Worm (Caenorhabditis elegans) whole organism, L4 larva: ENCODE data around the gene B0244.7.
A peak's percentile ranks its signal among the peaks of the same experiment; 100 is the strongest.

Experiments used
- F10B5.3 ChIP-seq: sonication (generic microtip); optimal IDR thresholded peaks from 2 replicates; lab custom pipeline; 2016; ENCODE audit warnings: mild to moderate bottlenecking, missing genetic modification characterization, missing compliant biosample characterization
- F44E2.7 ChIP-seq: fragments of 200-800 bp; sonication (Bioruptor generic); IDR thresholded peaks from 2 replicates; pipeline ENCODE4 v2.1.2; 2022; ENCODE audit warnings: missing genetic modification characterization, missing compliant biosample characterization
- T20F7.1 ChIP-seq: fragments of 200-800 bp; sonication (Bioruptor generic); optimal IDR thresholded peaks from 2 replicates; lab custom pipeline; 2018; ENCODE audit warnings: mild to moderate bottlenecking, missing genetic modification characterization, missing compliant biosample characterization
- T26A8.4 ChIP-seq: fragments of 200-800 bp; sonication (Bioruptor generic); IDR thresholded peaks from 2 replicates; pipeline ENCODE4 v1.3.6; 2022; ENCODE audit warnings: missing genetic modification characterization, missing compliant biosample characterization
- ZK546.5 ChIP-seq, 2 experiments: sonication (generic microtip); optimal IDR thresholded peaks; 2 replicates each; lab custom pipeline; 2017; ENCODE audit warnings: missing biosample characterization in 2 of 2, missing genetic modification characterization in 2 of 2
- aha-1 ChIP-seq: fragments of 150-350 bp; peaks from one replicate; lab custom pipeline; 2014; ENCODE audit warnings: missing biosample characterization, missing genetic modification characterization
- aly-2 ChIP-seq: sonication (generic microtip); optimal IDR thresholded peaks from 2 replicates; lab custom pipeline; 2018; ENCODE audit warnings: missing biosample characterization, missing genetic modification characterization
- arid-1 ChIP-seq: fragments of 200-800 bp; sonication (Bioruptor generic); conservative IDR thresholded peaks from 2 replicates; pipeline ENCODE4 v1.3.6; 2022; ENCODE audit warnings: missing genetic modification reagents, missing genetic modification characterization, missing compliant biosample characterization
- daf-16 ChIP-seq, 3 experiments: sonication (generic microtip); optimal IDR thresholded peaks; 2 replicates each; lab custom pipeline; 2016 to 2017; ENCODE audit warnings: missing genetic modification characterization in 3 of 3, missing genetic modification reagents in 3 of 3, mild to moderate bottlenecking in 2 of 3, missing compliant biosample characterization in 2 of 3, missing biosample characterization in 1 of 3, moderate library complexity in 1 of 3
- dmd-6 ChIP-seq: fragments of 200-800 bp; sonication (Bioruptor generic); IDR thresholded peaks from 2 replicates; pipeline ENCODE4 v1.3.6; 2022; ENCODE audit warnings: missing genetic modification reagents, missing genetic modification characterization, missing compliant biosample characterization
- dpl-1 ChIP-seq: fragments of 150-350 bp; optimal IDR thresholded peaks from 2 replicates; lab custom pipeline; 2014; ENCODE audit warnings: missing biosample characterization, missing genetic modification reagents, missing genetic modification characterization
- duxl-1 ChIP-seq: sonication (generic microtip); optimal IDR thresholded peaks from 2 replicates; lab custom pipeline; 2016; ENCODE audit warnings: mild to moderate bottlenecking, missing genetic modification characterization, moderate library complexity, missing compliant biosample characterization; ENCODE audit not compliant: poor library complexity
- dve-1 ChIP-seq: sonication (generic microtip); optimal IDR thresholded peaks from 2 replicates; lab custom pipeline; 2017; ENCODE audit warnings: antibody characterized with exemption, mild to moderate bottlenecking, missing genetic modification characterization, missing compliant biosample characterization; ENCODE audit not compliant: insufficient read depth
- egl-43 ChIP-seq: fragments of 200-800 bp; sonication (Bioruptor generic); IDR thresholded peaks from 2 replicates; pipeline ENCODE4 v1.3.6; 2022; ENCODE audit warnings: missing genetic modification reagents, missing genetic modification characterization, missing compliant biosample characterization
- fkh-10 ChIP-seq: fragments of 150-350 bp; optimal IDR thresholded peaks from 2 replicates; lab custom pipeline; 2014; ENCODE audit warnings: missing biosample characterization, missing genetic modification reagents, missing genetic modification characterization
- fos-1 ChIP-seq: fragments of 150-350 bp; optimal IDR thresholded peaks from 2 replicates; lab custom pipeline; 2014; ENCODE audit warnings: missing biosample characterization, missing genetic modification characterization
- hlh-11 ChIP-seq: fragments of 200-800 bp; sonication (Bioruptor generic); optimal IDR thresholded peaks from 2 replicates; lab custom pipeline; 2018; ENCODE audit warnings: mild to moderate bottlenecking, missing genetic modification characterization, missing compliant biosample characterization
- hlh-30 ChIP-seq: sonication (generic microtip); optimal IDR thresholded peaks from 2 replicates; lab custom pipeline; 2017; ENCODE audit warnings: antibody characterized with exemption, mild to moderate bottlenecking, missing genetic modification characterization, missing compliant biosample characterization; ENCODE audit not compliant: insufficient read depth
- hmg-1.1 ChIP-seq: fragments of 200-800 bp; sonication (Bioruptor generic); IDR thresholded peaks from 2 replicates; pipeline ENCODE4 v1.3.6; 2022; ENCODE audit warnings: missing genetic modification reagents, missing genetic modification characterization, missing compliant biosample characterization
- jun-1 ChIP-seq: fragments of 150-350 bp; optimal IDR thresholded peaks from 2 replicates; lab custom pipeline; 2014; ENCODE audit warnings: missing biosample characterization, missing genetic modification reagents, missing genetic modification characterization
- lin-29 ChIP-seq: fragments of 200-800 bp; sonication (Bioruptor generic); IDR thresholded peaks from 2 replicates; pipeline ENCODE4 v1.3.6; 2022; ENCODE audit warnings: missing genetic modification reagents, missing genetic modification characterization, missing compliant biosample characterization
- lir-3 ChIP-seq: sonication (generic microtip); optimal IDR thresholded peaks from 2 replicates; lab custom pipeline; 2016; ENCODE audit warnings: mild to moderate bottlenecking, missing genetic modification characterization, missing compliant biosample characterization
- madf-9 ChIP-seq: fragments of 200-800 bp; sonication (Bioruptor generic); conservative IDR thresholded peaks from 2 replicates; pipeline ENCODE4 v1.3.6; 2022; ENCODE audit warnings: missing genetic modification reagents, missing genetic modification characterization, missing compliant biosample characterization
- mep-1 ChIP-seq: fragments of 150-350 bp; sonication (generic microtip); optimal IDR thresholded peaks from 3 replicates; lab custom pipeline; 2014; ENCODE audit warnings: missing biosample characterization, missing genetic modification characterization
- mes-2 ChIP-seq: sonication (generic microtip); optimal IDR thresholded peaks from 2 replicates; lab custom pipeline; 2016; ENCODE audit warnings: missing genotype, mild to moderate bottlenecking, missing genetic modification characterization, missing compliant biosample characterization; ENCODE audit not compliant: poor library complexity, severe bottlenecking
- nhr-11 ChIP-seq: fragments of 150-350 bp; optimal IDR thresholded peaks from 2 replicates; lab custom pipeline; 2014; ENCODE audit warnings: missing biosample characterization, missing genetic modification characterization
- nhr-111 ChIP-seq: fragments of 200-800 bp; sonication (Bioruptor generic); optimal IDR thresholded peaks from 2 replicates; lab custom pipeline; 2018; ENCODE audit warnings: mild to moderate bottlenecking, missing genetic modification characterization, missing compliant biosample characterization
- nhr-237 ChIP-seq: sonication (generic microtip); optimal IDR thresholded peaks from 2 replicates; lab custom pipeline; 2017; ENCODE audit warnings: missing biosample characterization, missing genetic modification characterization
- nhr-28 ChIP-seq: fragments of 150-350 bp; optimal IDR thresholded peaks from 2 replicates; lab custom pipeline; 2014; ENCODE audit warnings: missing biosample characterization, missing genetic modification characterization
- nhr-41 ChIP-seq: fragments of 200-800 bp; sonication (Bioruptor generic); IDR thresholded peaks from 2 replicates; pipeline ENCODE4 v1.3.6; 2022; ENCODE audit warnings: missing genetic modification reagents, missing genetic modification characterization, missing compliant biosample characterization
- nhr-42 ChIP-seq: fragments of 200-800 bp; sonication (Bioruptor generic); IDR thresholded peaks from 2 replicates; pipeline ENCODE4 v1.3.6; 2022; ENCODE audit warnings: missing genetic modification characterization, missing compliant biosample characterization
- nhr-48 ChIP-seq: sonication (generic microtip); optimal IDR thresholded peaks from 2 replicates; lab custom pipeline; 2016; ENCODE audit warnings: mild to moderate bottlenecking, missing genetic modification characterization, missing compliant biosample characterization
- nhr-6 ChIP-seq: fragments of 150-350 bp; optimal IDR thresholded peaks from 2 replicates; lab custom pipeline; 2014; ENCODE audit warnings: missing biosample characterization, missing genetic modification characterization
- nhr-76 ChIP-seq: fragments of 150-350 bp; optimal IDR thresholded peaks from 2 replicates; lab custom pipeline; 2014; ENCODE audit warnings: missing biosample characterization, missing genetic modification characterization
- nhr-77 ChIP-seq: fragments of 150-350 bp; optimal IDR thresholded peaks from 2 replicates; lab custom pipeline; 2014; ENCODE audit warnings: missing biosample characterization, missing genetic modification characterization
- php-3 ChIP-seq: fragments of 200-800 bp; sonication (Bioruptor generic); IDR thresholded peaks from 2 replicates; pipeline ENCODE4 v1.3.6; 2022; ENCODE audit warnings: missing genetic modification reagents, missing genetic modification characterization, missing compliant biosample characterization
- pqm-1 ChIP-seq: sonication (generic microtip); optimal IDR thresholded peaks from 2 replicates; lab custom pipeline; 2017; ENCODE audit warnings: missing biosample characterization, missing genetic modification characterization
- saeg-2 ChIP-seq: fragments of 200-800 bp; sonication (Bioruptor generic); IDR thresholded peaks from 2 replicates; pipeline ENCODE4 v1.3.6; 2022; ENCODE audit warnings: missing genetic modification reagents, missing genetic modification characterization, missing compliant biosample characterization
- snpc-4 ChIP-seq: fragments of 150-350 bp; optimal IDR thresholded peaks from 2 replicates; lab custom pipeline; 2014; ENCODE audit warnings: missing biosample characterization, missing genetic modification characterization
- spr-1 ChIP-seq: sonication (generic microtip); optimal IDR thresholded peaks from 2 replicates; lab custom pipeline; 2016; ENCODE audit warnings: mild to moderate bottlenecking, missing genetic modification characterization, missing compliant biosample characterization
- spr-3 ChIP-seq: fragments of 200-800 bp; sonication (Bioruptor generic); optimal IDR thresholded peaks from 2 replicates; lab custom pipeline; 2018; ENCODE audit warnings: mild to moderate bottlenecking, missing genetic modification characterization, missing compliant biosample characterization
- tag-97 ChIP-seq: fragments of 200-800 bp; sonication (Bioruptor generic); IDR thresholded peaks from 2 replicates; pipeline ENCODE4 v1.3.6; 2022; ENCODE audit warnings: missing genetic modification characterization, missing compliant biosample characterization
- unc-39 ChIP-seq: sonication (generic microtip); optimal IDR thresholded peaks from 2 replicates; lab custom pipeline; 2017; ENCODE audit warnings: missing biosample characterization, missing genetic modification characterization
- unc-62 ChIP-seq, 3 experiments: fragments of 150-350 bp in 1 of 3; sonication (generic microtip); optimal IDR thresholded peaks in 2 of 3; peaks in 1 of 3; 1 replicate in 1 of 3; 2 replicates in 2 of 3; lab custom pipeline; 2014 to 2017; ENCODE audit warnings: missing biosample characterization in 3 of 3, missing genetic modification characterization in 3 of 3, missing genetic modification reagents in 3 of 3, missing genotype in 1 of 3
- zag-1 ChIP-seq: fragments of 150-350 bp; optimal IDR thresholded peaks from 2 replicates; lab custom pipeline; 2014; ENCODE audit warnings: missing biosample characterization, missing genetic modification characterization
- zip-11 ChIP-seq: fragments of 200-800 bp; sonication (Bioruptor generic); IDR thresholded peaks from 2 replicates; pipeline ENCODE4 v1.3.6; 2022; ENCODE audit warnings: missing genetic modification characterization, missing compliant biosample characterization
- ztf-11 ChIP-seq: fragments of 150-350 bp; optimal IDR thresholded peaks from 2 replicates; lab custom pipeline; 2014; ENCODE audit warnings: missing biosample characterization, missing genetic modification characterization

The B0244.7 gene

DNA sequence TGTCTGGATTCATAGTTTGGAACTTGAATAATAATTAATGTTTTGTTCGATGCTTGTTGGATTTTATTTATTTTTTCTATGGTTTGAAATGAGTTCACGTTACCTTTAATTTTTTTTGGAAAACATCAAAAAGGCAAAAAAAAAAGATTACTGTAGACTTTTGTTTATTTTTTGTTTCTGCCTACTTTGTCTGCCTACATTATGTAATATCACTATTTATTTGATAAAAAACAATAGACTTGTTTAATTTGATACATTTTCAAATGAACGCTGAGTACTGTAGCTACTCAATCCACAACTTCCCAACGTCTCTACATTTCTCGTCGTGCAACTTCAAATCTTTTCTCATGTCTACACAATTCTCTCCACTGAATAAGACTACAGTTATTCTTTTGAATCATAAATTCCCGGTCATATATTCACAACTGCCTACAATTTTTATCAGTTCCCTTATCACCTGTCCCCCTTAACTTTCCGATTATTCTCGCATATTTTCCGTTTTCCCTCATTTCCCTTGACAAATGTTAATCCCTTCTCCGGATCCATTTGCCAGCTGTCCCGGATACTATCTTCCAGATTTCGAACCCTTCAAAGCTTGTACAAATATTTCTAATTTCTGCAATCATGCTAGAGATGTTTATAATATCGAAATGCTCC lies at the start of gene B0244.7, which contains the start of gene B0244.9:
B0244.7 (plus strand) TSS at position 522 of the 657 bp plus-strand sequence.
B0244.9 (minus strand) TSS at position 51 of the 657 bp plus-strand sequence.
- peak; percentile 56 for TF ChIP-seq pqm-1 (tag; lab: Kevin White, UChicago)
- TF ChIP-seq nhr-28: peak; percentile 62
- no peak for TF ChIP-seq nhr-76 (tag; lab: Kevin White, UChicago)
- TF ChIP-seq egl-43 (GFP tag; lab: Robert Waterston, UW): no peak
- no peak for TF ChIP-seq spr-1 (tag; lab: Kevin White, UChicago)
- no peak for TF ChIP-seq hlh-30 (tag; lab: Kevin White, UChicago)

DNA sequence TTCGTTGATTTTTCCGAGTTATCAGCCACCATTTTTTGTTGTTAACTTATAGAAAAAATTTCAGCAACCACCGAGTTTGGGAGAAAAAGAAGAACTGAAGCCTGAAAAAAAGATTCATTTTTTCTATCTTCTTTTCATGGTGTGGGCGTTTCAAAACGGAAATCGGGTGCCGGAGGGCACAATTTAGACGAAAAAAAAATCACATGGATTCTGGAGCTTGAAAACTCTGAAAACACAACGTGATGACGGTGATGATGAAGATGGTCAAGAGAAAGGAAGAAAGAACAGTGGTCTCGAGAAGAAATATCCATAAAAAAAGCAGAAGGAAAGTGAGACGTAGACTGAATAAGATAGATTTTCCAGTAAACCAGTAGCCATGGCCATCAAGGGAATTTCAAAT lies 47.3 kb upstream of the B0244.7 start, which contains the start of gene rcan-1:
rcan-1 (minus strand) TSS at position 101 of the 400 bp plus-strand sequence.
- TF ChIP-seq daf-16 (GFP tag; optimal IDR thresholded peaks at IDR 0.05; lab: Kevin White, UChicago) (no peak), daf-16 (tag; optimal IDR thresholded peaks at IDR 0.05; lab: Kevin White, UChicago) (no peak), mes-2 (no peak), nhr-11 (no peak), jun-1 (tag; lab: Kevin White, UChicago) (no peak), nhr-42 (GFP tag; lab: Robert Waterston, UW) (no peak), tag-97 (GFP tag; lab: Robert Waterston, UW) (no peak), ztf-11 (tag; lab: Kevin White, UChicago) (no peak), zag-1 (no peak), F10B5.3 (tag; lab: Kevin White, UChicago) (no peak), mep-1 (no peak), hlh-11 (tag; lab: Kevin White, UChicago) (no peak), F44E2.7 (no peak), saeg-2 (no peak), aly-2 (tag; lab: Kevin White, UChicago) (no peak), arid-1 (GFP tag; lab: Robert Waterston, UW) (no peak), T26A8.4 (GFP tag; lab: Robert Waterston, UW) (no peak), unc-39 (no peak), fos-1 (tag; lab: Kevin White, UChicago) (no peak), nhr-237 (tag; lab: Kevin White, UChicago) (no peak)
- TF ChIP-seq, all 104 proteins: peak for 0

DNA sequence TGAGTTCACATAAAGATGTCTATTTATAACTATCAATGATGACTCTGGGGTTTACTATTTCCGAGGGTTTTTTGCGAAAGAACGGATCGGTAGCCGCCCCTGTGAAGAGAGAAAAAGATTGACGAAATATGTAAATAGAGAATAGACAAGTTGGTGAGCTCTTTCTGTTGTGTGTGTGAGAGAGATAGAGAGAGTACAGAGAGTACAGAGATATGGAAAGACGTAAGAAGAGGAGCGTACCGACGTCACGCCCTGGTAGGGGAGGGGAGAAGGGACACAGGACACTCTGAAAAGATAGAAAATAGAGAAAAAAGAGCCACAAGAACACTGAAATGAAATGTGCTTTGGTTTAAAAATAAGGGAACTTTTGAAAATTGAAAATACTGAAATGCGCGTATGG lies 43.1 kb upstream of the B0244.7 start:
- TF ChIP-seq hmg-1.1 (GFP tag; lab: Robert Waterston, UW): peak; percentile 60; the same call in 1 of the 2 replicates
- TF ChIP-seq zip-11: no peak
- TF ChIP-seq T20F7.1: no peak
- no peak for TF ChIP-seq lir-3 (tag; lab: Kevin White, UChicago)
- no peak for TF ChIP-seq spr-1 (tag; lab: Kevin White, UChicago)
- TF ChIP-seq unc-62 (GFP tag; optimal IDR thresholded peaks at IDR 0.05 in 1 of 2; lab: Kevin White, UChicago): no peak
- no peak for TF ChIP-seq unc-62 (tag; optimal IDR thresholded peaks at IDR 0.05; lab: Kevin White, UChicago)
- TF ChIP-seq spr-3 (GFP tag; lab: Kevin White, UChicago): no peak
- TF ChIP-seq fkh-10 (GFP tag; lab: Kevin White, UChicago): peak; percentile 91
- TF ChIP-seq ZK546.5 (tag; optimal IDR thresholded peaks at IDR 0.05; lab: Kevin White, UChicago): no peak
- peak; percentile 73 for TF ChIP-seq dve-1
- TF ChIP-seq nhr-111 (GFP tag; lab: Kevin White, UChicago): no peak
- no peak for TF ChIP-seq php-3
- no peak for TF ChIP-seq nhr-237 (tag; lab: Kevin White, UChicago)
- TF ChIP-seq nhr-11: no peak
- TF ChIP-seq nhr-6 (tag; lab: Kevin White, UChicago): no peak
- TF ChIP-seq nhr-41 (GFP tag; lab: Robert Waterston, UW): no peak
- peak; percentile 35; the same call in 1 of the 2 replicates for TF ChIP-seq dmd-6 (GFP tag; lab: Robert Waterston, UW)
- no peak for TF ChIP-seq snpc-4 (tag; lab: Kevin White, UChicago)
- TF ChIP-seq saeg-2: no peak
- peak; percentile 4 for TF ChIP-seq aha-1 (tag; lab: Kevin White, UChicago)
- no peak for TF ChIP-seq fos-1 (tag; lab: Kevin White, UChicago)
- no peak for TF ChIP-seq lin-29
- no peak for TF ChIP-seq duxl-1 (tag; lab: Kevin White, UChicago)
- no peak for TF ChIP-seq madf-9 (GFP tag; lab: Robert Waterston, UW)
- TF ChIP-seq nhr-48 (tag; lab: Kevin White, UChicago): no peak
- TF ChIP-seq dpl-1: peak; percentile 30
- TF ChIP-seq hlh-11 (tag; lab: Kevin White, UChicago): peak; percentile 52
- peak; percentile 76 for TF ChIP-seq hlh-30 (tag; lab: Kevin White, UChicago)
- no peak for TF ChIP-seq nhr-77 (tag; lab: Kevin White, UChicago)
